Fruit fly (Drosophila melanogaster): ENCODE measurements around the gene HLH3B.

dm6 chrX:2685580-2685979 is 4.1 kb upstream of the HLH3B start, which contains the start of gene per:
- TF ChIP-seq psq (optimal IDR thresholded peaks at IDR 0.05) (no peak), pan (optimal IDR thresholded peaks at IDR 0.05) (no peak)

All from whole organism.